Fruit fly (Drosophila melanogaster): ENCODE measurements around the gene CG31975.

- TF ChIP-seq Dll (optimal IDR thresholded peaks at IDR 0.05) = no peak
- TF ChIP-seq psq (optimal IDR thresholded peaks at IDR 0.05) = no peak
- no peak for TF ChIP-seq pan (optimal IDR thresholded peaks at IDR 0.05)
- TF ChIP-seq CG8478 (optimal IDR thresholded peaks at IDR 0.05) = no peak
- no peak for TF ChIP-seq usp (GFP tag; optimal IDR thresholded peaks at IDR 0.05)
These were observed 30.9 kb upstream of the CG31975 start for dm6 chr2L:171499-172250.
